Worm (Caenorhabditis elegans): ENCODE measurements around the gene F34H10.1.

F34H10.1 gene

DNA sequence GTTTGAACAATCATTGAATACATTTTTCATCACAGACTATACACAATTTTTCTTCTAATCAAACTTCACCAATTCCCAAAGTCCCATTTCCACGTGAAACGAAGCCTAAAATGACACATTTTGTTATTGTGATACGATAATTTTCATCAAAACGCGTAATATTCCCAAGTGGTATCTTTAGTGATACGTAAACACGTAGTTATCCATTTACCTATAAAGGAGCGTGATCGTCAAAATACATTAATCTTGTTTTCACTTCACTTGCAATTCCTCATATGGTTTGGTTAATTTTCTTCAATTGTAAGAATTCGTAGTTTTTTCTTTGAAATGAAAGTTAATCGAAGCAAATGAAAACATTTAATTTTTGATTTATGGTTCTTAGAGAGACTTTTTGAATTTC lies 3.6 kb downstream of the F34H10.1 start:
- no peak for TF ChIP-seq lin-32 (GFP tag; optimal IDR thresholded peaks at IDR 0.05)
- TF ChIP-seq lsy-2 (tag; optimal IDR thresholded peaks at IDR 0.05): no peak
- no peak for TF ChIP-seq sem-2 (GFP tag; optimal IDR thresholded peaks at IDR 0.05)
- no peak for TF ChIP-seq nhr-237 (tag; optimal IDR thresholded peaks at IDR 0.05)
- no peak for TF ChIP-seq ceh-39 (tag; optimal IDR thresholded peaks at IDR 0.05)
- no peak for TF ChIP-seq elt-3 (tag; optimal IDR thresholded peaks at IDR 0.05)
- TF ChIP-seq bed-3 (GFP tag; optimal IDR thresholded peaks at IDR 0.05): no peak
- no peak for TF ChIP-seq zip-8 (tag; optimal IDR thresholded peaks at IDR 0.05)
- TF ChIP-seq pha-4 (tag; optimal IDR thresholded peaks at IDR 0.05): no peak
- no peak for TF ChIP-seq nhr-28 (tag; optimal IDR thresholded peaks at IDR 0.05)
- no peak for TF ChIP-seq sptf-1 (tag; optimal IDR thresholded peaks at IDR 0.05)
- TF ChIP-seq M03D4.4 (tag; optimal IDR thresholded peaks at IDR 0.05): no peak
- no peak for TF ChIP-seq nhr-12 (tag; optimal IDR thresholded peaks at IDR 0.05)
- TF ChIP-seq unc-39 (tag; optimal IDR thresholded peaks at IDR 0.05): no peak

DNA sequence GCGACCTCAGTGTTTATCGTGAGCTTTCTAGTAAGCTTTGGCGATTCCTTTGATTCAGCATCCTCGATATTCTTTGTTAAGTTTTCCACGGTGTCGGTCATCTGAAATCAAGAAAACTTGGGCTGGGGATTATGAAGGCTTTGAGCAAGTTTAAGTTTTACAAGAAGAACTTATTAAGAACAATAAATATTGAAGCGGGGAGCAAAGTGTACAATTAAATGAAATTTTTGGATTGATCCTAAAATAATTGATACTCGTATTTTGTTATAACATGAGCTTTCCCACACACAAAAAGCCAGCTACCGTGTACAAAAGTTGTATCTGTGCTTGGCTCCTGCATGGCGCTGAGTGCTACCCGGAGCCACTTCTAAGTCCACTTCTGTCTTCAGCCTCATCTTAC lies 9.0 kb downstream of the F34H10.1 start, which contains the start of gene F34H10.3:
F34H10.3 (minus strand) TSS at position 101 of the 400 bp plus-strand sequence.
- TF ChIP-seq mep-1 (tag; optimal IDR thresholded peaks at IDR 0.05): no peak
- TF ChIP-seq pha-4 (tag; optimal IDR thresholded peaks at IDR 0.05): no peak
- TF ChIP-seq elt-3 (tag; optimal IDR thresholded peaks at IDR 0.05): no peak
- no peak for TF ChIP-seq elt-1 (tag; optimal IDR thresholded peaks at IDR 0.05; ENCODE audit: borderline replicate concordance, insufficient read depth)
- no peak for TF ChIP-seq zip-8 (tag; optimal IDR thresholded peaks at IDR 0.05)

DNA sequence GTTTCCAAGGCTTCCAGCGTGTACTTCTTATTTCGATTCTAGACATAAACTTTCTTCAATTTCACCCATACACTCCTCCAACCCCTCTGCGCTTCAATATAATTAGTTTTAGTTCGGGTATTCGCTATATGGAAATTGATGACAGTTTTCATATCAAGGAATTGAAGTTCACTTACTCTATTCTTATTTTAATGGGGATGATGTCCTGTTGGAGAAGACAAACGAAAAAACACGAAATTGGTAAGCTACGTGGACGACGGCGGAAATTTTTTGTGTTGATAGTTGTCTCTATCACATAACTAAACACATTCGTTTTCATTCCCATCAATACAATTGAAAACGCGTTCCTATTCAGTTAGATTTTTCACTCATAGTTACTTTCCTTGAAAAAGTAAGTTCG lies 9.5 kb downstream of the F34H10.1 start, which contains the start of gene F34H10.5:
F34H10.5 (plus strand) TSS at position 301 of the 400 bp plus-strand sequence.
- TF ChIP-seq nhr-76 (tag; optimal IDR thresholded peaks at IDR 0.05) (no peak), elt-1 (tag; optimal IDR thresholded peaks at IDR 0.05; ENCODE audit: borderline replicate concordance, insufficient read depth) (no peak), flh-1 (GFP tag; optimal IDR thresholded peaks at IDR 0.05) (no peak)

DNA sequence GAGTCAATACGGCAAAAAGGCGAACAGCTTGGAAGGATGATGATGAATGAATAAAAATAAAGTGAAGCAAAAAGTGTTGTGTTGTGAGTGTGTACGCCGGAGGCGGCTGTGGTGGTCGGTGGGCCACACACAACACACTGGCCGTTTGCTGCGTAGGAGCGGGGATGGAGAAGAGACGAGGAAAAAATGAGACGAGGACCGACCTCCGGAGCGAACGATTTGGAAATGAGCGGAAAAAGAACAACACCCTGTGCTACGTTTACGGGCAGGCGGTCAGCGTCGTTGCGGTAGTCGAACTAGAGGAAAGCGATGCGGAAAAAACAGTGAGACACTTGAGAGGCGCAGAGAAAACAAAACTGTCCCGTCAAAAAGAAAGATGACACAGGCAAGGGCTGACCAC lies 11.2 kb downstream of the F34H10.1 start:
- no peak for TF ChIP-seq lin-13 (tag; optimal IDR thresholded peaks at IDR 0.05)
- peak; percentile 61 for TF ChIP-seq ham-2 (GFP tag; optimal IDR thresholded peaks at IDR 0.05)
- peak; percentile 48 for TF ChIP-seq cnd-1 (tag; optimal IDR thresholded peaks at IDR 0.05)

DNA sequence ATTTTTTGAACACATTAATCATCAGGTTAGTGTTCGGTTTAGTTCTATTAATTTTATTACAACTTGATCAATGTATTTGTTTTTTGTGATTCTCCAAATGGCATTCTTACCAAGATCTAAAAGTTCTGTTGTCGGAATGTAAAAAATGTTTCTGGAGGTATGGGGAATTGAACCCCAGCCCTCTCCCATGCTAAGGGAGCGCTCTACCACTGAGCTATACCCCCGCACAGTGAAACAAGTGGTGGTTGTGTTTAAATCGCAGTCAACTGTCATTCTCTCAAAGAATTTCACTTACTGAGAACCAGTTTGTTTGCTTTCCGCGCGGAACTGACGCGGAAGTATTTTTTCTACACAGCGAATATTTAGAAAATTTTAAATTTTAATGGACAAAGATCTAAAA lies 11.8 kb downstream of the F34H10.1 start:
- TF ChIP-seq elt-1 (tag; optimal IDR thresholded peaks at IDR 0.05; ENCODE audit: borderline replicate concordance, insufficient read depth) (no peak), bed-3 (GFP tag; optimal IDR thresholded peaks at IDR 0.05) (peak; percentile 79), ceh-43 (GFP tag; optimal IDR thresholded peaks at IDR 0.05) (peak; percentile 83), lsy-2 (tag; optimal IDR thresholded peaks at IDR 0.05) (no peak), drap-1 (GFP tag; optimal IDR thresholded peaks at IDR 0.05) (peak; percentile 90), sptf-1 (tag; optimal IDR thresholded peaks at IDR 0.05) (peak; percentile 94), nhr-237 (tag; optimal IDR thresholded peaks at IDR 0.05) (peak; percentile 73), nhr-28 (tag; optimal IDR thresholded peaks at IDR 0.05) (peak; percentile 16), tbx-8 (GFP tag; optimal IDR thresholded peaks at IDR 0.05) (peak; percentile 61), blmp-1 (tag; optimal IDR thresholded peaks at IDR 0.05) (peak; percentile 11), ztf-11 (tag; optimal IDR thresholded peaks at IDR 0.05) (peak; percentile 53), ceh-83 (GFP tag; optimal IDR thresholded peaks at IDR 0.05) (peak; percentile 89), nhr-2 (tag; optimal IDR thresholded peaks at IDR 0.05) (no peak), mls-2 (tag; optimal IDR thresholded peaks at IDR 0.05) (peak; percentile 92), flh-1 (GFP tag; optimal IDR thresholded peaks at IDR 0.05) (peak; percentile 78), zip-8 (tag; optimal IDR thresholded peaks at IDR 0.05) (no peak), snpc-4 (tag; optimal IDR thresholded peaks at IDR 0.05) (no peak), unc-62 (GFP tag; optimal IDR thresholded peaks at IDR 0.05) (peak; percentile 38), unc-39 (tag; optimal IDR thresholded peaks at IDR 0.05) (no peak), hlh-1 (tag; optimal IDR thresholded peaks at IDR 0.05) (peak; percentile 50), lin-13 (tag; optimal IDR thresholded peaks at IDR 0.05) (peak; percentile 35), M03D4.4 (tag; optimal IDR thresholded peaks at IDR 0.05) (peak; percentile 93), ceh-39 (tag; optimal IDR thresholded peaks at IDR 0.05) (no peak), mep-1 (tag; optimal IDR thresholded peaks at IDR 0.05) (peak; percentile 60), cnd-1 (tag; optimal IDR thresholded peaks at IDR 0.05) (peak; percentile 87), lin-32 (GFP tag; optimal IDR thresholded peaks at IDR 0.05) (peak; percentile 74), unc-120 (tag; optimal IDR thresholded peaks at IDR 0.05; ENCODE audit: poor library complexity, severe bottlenecking) (peak; percentile 84), sem-2 (GFP tag; optimal IDR thresholded peaks at IDR 0.05) (peak; percentile 83), elt-3 (tag; optimal IDR thresholded peaks at IDR 0.05) (no peak), ham-2 (GFP tag; optimal IDR thresholded peaks at IDR 0.05) (peak; percentile 64), pha-4 (tag; optimal IDR thresholded peaks at IDR 0.05) (peak; percentile 68)

Measured in whole organism, mixed stage, embryonic.